Fruit fly (Drosophila melanogaster): Measurements from ENCODE around the gene CG32284.

The CG32284 gene

DNA sequence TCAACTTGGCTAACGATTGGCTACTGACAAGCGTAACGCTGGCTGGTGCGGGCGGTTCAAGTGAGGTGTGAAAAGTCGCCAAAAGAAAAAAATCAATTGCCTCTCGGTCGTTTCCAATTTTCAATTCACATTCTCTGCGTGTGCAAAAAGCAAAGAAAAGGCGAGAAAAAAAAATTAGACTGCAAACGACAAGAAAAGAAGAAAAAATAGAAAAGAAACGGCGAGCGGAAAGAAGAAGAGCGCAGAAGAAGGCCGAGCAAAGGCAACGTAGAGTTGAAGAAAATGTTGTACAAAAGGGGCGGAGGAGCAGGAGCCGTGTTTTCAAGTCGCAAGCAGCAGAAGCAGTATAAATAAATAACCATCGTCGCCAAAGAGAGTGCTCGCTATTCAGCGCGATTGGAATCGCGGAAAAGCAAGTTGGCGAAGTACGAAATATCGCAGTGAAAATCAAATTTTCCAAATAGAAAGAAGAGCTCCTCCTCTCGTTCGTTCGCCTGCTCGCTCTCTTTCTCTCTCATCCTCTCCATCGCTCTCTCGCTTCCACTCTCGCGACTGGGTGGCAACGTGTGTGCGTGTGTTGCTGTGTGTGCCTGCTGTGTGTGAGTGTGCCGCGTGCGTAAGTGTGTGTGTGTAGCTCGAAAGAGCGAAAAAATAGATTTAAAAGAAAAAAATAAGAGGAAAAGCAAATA, 39.4 kb downstream of the CG32284 start (continued):
- TF ChIP-seq Mes4 (GFP tag; optimal IDR thresholded peaks at IDR 0.05) (no peak), CG15479 (GFP tag; optimal IDR thresholded peaks at IDR 0.05) (peak; percentile 58), Dbx (GFP tag; IDR thresholded peaks at IDR 0.05) (0 out of 3 replicates have a peak, but pooled peaks have one; percentile 13), CG12219 (GFP tag; optimal IDR thresholded peaks at IDR 0.05) (peak; percentile 57), tll (GFP tag; optimal IDR thresholded peaks at IDR 0.05) (no peak), CG31388 (GFP tag; optimal IDR thresholded peaks at IDR 0.05) (no peak), cg (GFP tag; optimal IDR thresholded peaks at IDR 0.05) (peak; percentile 100), sima (GFP tag; optimal IDR thresholded peaks at IDR 0.05) (no peak), HLHmδ (GFP tag; optimal IDR thresholded peaks at IDR 0.05) (peak; percentile 46), hb (GFP tag; IDR thresholded peaks at IDR 0.05; ENCODE audit: partially characterized antibody) (0 out of 3 replicates have a peak, but pooled peaks have one; percentile 18), CG34422 (GFP tag; IDR thresholded peaks at IDR 0.05) (peak; percentile 28; the same call in 1 of the 3 replicates), Hand (GFP tag; optimal IDR thresholded peaks at IDR 0.05) (peak; percentile 54), Doc3 (GFP tag; IDR thresholded peaks at IDR 0.05; ENCODE audit: partially characterized antibody) (0 out of 3 replicates have a peak, but pooled peaks have one; percentile 5), Sry-β (GFP tag; optimal IDR thresholded peaks at IDR 0.05) (no peak), vfl (GFP tag; optimal IDR thresholded peaks at IDR 0.05) (peak; percentile 9), dm (GFP tag; optimal IDR thresholded peaks at IDR 0.05) (peak; percentile 3), Drgx (GFP tag; IDR thresholded peaks at IDR 0.05) (0 out of 2 replicates have a peak, but pooled peaks have one; percentile 11), Rfx (GFP tag; IDR thresholded peaks at IDR 0.05) (no peak), HHEX (GFP tag; optimal IDR thresholded peaks at IDR 0.05) (no peak), CTCF (GFP tag; optimal IDR thresholded peaks at IDR 0.05) (no peak), Six4 (GFP tag; optimal IDR thresholded peaks at IDR 0.05) (no peak), onecut (GFP tag; IDR thresholded peaks at IDR 0.05) (peak; percentile 6; the same call in 1 of the 2 replicates), CG3065 (GFP tag; optimal IDR thresholded peaks at IDR 0.05) (no peak), NfI (GFP tag; optimal IDR thresholded peaks at IDR 0.05) (peak; percentile 6), CG1832 (GFP tag; optimal IDR thresholded peaks at IDR 0.05) (peak; percentile 87), CG34376 (GFP tag; optimal IDR thresholded peaks at IDR 0.05) (peak; percentile 60), MESR4 (GFP tag; optimal IDR thresholded peaks at IDR 0.05) (peak; percentile 23), nom (GFP tag; optimal IDR thresholded peaks at IDR 0.05) (peak; percentile 68), CG6765 (GFP tag; optimal IDR thresholded peaks at IDR 0.05) (no peak), BtbVII (GFP tag; optimal IDR thresholded peaks at IDR 0.05) (peak; percentile 51), CG6254 (GFP tag; optimal IDR thresholded peaks at IDR 0.05) (peak; percentile 20), CG10543 (GFP tag; optimal IDR thresholded peaks at IDR 0.05) (peak; percentile 23), HmgD (GFP tag; optimal IDR thresholded peaks at IDR 0.05) (peak; percentile 16), B-H2 (GFP tag; optimal IDR thresholded peaks at IDR 0.05) (peak; percentile 14), sens (GFP tag) (peak; percentile 10), CG12769 (tag; optimal IDR thresholded peaks at IDR 0.05) (no peak), psq (GFP tag; optimal IDR thresholded peaks at IDR 0.05) (peak; percentile 18), NC2α (GFP tag; optimal IDR thresholded peaks at IDR 0.05) (no peak), Trl (optimal IDR thresholded peaks at IDR 0.05) (peak; percentile 95 to 99), Trl (GFP tag; optimal IDR thresholded peaks at IDR 0.05) (peak; percentile 67), pzg (GFP tag; optimal IDR thresholded peaks at IDR 0.05) (peak; percentile 7)

DNA sequence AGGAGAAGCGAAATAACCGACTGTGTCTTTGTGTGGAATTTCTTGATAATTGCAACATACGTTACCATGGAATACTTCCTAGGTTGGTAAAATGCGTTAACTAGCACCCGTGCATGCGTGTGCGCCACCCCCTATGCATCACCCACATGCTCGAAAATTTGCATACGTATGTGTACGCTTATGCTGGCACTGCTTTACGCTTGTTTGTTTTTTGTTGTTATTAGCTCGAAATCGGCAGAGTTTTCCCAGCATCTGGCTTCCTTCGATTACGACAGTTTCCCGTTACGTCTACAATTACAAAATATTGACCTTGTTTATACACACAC, 40.0 kb downstream of the CG32284 start:
- TF ChIP-seq stc (GFP tag; IDR thresholded peaks at IDR 0.05) (no peak), ftz-f1 (GFP tag; optimal IDR thresholded peaks at IDR 0.05) (no peak), CG6254 (GFP tag; optimal IDR thresholded peaks at IDR 0.05) (no peak), NK7.1 (GFP tag; optimal IDR thresholded peaks at IDR 0.05) (no peak), CG3065 (GFP tag; optimal IDR thresholded peaks at IDR 0.05) (no peak), CG32772 (GFP tag; IDR thresholded peaks at IDR 0.05) (no peak), danr (GFP tag; IDR thresholded peaks at IDR 0.05) (no peak), Myb (GFP tag; optimal IDR thresholded peaks at IDR 0.05) (no peak), CG1233 (GFP tag; optimal IDR thresholded peaks at IDR 0.05) (no peak), CG34422 (GFP tag; IDR thresholded peaks at IDR 0.05) (peak; percentile 4; the same call in 1 of the 3 replicates), CG8478 (optimal IDR thresholded peaks at IDR 0.05) (peak; percentile 52), Pdp1 (GFP tag; optimal IDR thresholded peaks at IDR 0.05) (peak in 1 of 2 experiments; percentile 41), gcm (GFP tag; optimal IDR thresholded peaks at IDR 0.05) (peak; percentile 74), Bgb (GFP tag; IDR thresholded peaks at IDR 0.05; ENCODE audit: partially characterized antibody) (no peak)

Measured in whole organism, embryonic.